Worm (Caenorhabditis elegans) whole organism, L4 larva: ENCODE results near the gene T16D1.1.

Source experiments
- Y75B8A.6 ChIP-seq: fragments of 200-800 bp; sonication (Bioruptor generic); IDR thresholded peaks from 2 replicates; pipeline ENCODE4 v1.3.6; 2022; ENCODE audit warnings: missing genetic modification reagents, missing genetic modification characterization, missing compliant biosample characterization
- ZK546.5 ChIP-seq, 2 experiments: sonication (generic microtip); optimal IDR thresholded peaks; 2 replicates each; lab custom pipeline; 2017; ENCODE audit warnings: missing biosample characterization in 2 of 2, missing genetic modification characterization in 2 of 2
- dmd-9 ChIP-seq: fragments of 200-800 bp; sonication (Bioruptor generic); IDR thresholded peaks from 2 replicates; pipeline ENCODE4 v1.3.6; 2022; ENCODE audit warnings: missing genetic modification reagents, missing genetic modification characterization, missing compliant biosample characterization
- fkh-10 ChIP-seq: fragments of 150-350 bp; optimal IDR thresholded peaks from 2 replicates; lab custom pipeline; 2014; ENCODE audit warnings: missing biosample characterization, missing genetic modification reagents, missing genetic modification characterization
- lir-3 ChIP-seq: sonication (generic microtip); optimal IDR thresholded peaks from 2 replicates; lab custom pipeline; 2016; ENCODE audit warnings: mild to moderate bottlenecking, missing genetic modification characterization, missing compliant biosample characterization
- nhr-11 ChIP-seq: fragments of 150-350 bp; optimal IDR thresholded peaks from 2 replicates; lab custom pipeline; 2014; ENCODE audit warnings: missing biosample characterization, missing genetic modification characterization
- nhr-237 ChIP-seq: sonication (generic microtip); optimal IDR thresholded peaks from 2 replicates; lab custom pipeline; 2017; ENCODE audit warnings: missing biosample characterization, missing genetic modification characterization
- nhr-48 ChIP-seq: sonication (generic microtip); optimal IDR thresholded peaks from 2 replicates; lab custom pipeline; 2016; ENCODE audit warnings: mild to moderate bottlenecking, missing genetic modification characterization, missing compliant biosample characterization
- snpc-1.2 ChIP-seq: fragments of 200-800 bp; sonication (Bioruptor generic); IDR thresholded peaks from 2 replicates; pipeline ENCODE4 v1.3.6; 2022; ENCODE audit warnings: missing genetic modification reagents, missing genetic modification characterization, missing compliant biosample characterization
- snpc-4 ChIP-seq: fragments of 150-350 bp; optimal IDR thresholded peaks from 2 replicates; lab custom pipeline; 2014; ENCODE audit warnings: missing biosample characterization, missing genetic modification characterization

DNA sequence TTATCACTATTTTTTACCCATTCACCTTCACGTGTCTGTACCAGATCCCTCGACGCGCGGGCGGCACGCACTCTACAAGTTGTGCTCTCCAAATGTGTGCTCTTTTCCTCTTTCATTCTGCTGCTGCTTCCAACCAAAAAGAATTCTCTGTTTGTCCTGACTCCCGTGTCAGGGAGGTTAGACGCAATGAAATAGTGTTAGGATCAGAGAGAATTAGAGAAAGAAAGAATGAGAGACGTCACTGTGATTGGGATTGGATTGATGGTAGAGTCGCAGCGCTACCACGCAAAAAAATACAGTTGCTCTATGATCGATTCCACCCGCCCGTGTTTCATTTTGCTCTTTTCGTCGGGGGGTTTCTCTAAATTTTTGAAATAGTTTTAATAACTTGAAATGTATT lies 49.6 kb upstream of the T16D1.1 start:
- TF ChIP-seq nhr-11 (tag; lab: Kevin White, UChicago) (no peak), snpc-1.2 (GFP tag; lab: Robert Waterston, UW) (no peak), dmd-9 (GFP tag; lab: Robert Waterston, UW) (no peak), nhr-48 (tag; lab: Kevin White, UChicago) (no peak), snpc-4 (no peak), nhr-237 (tag; lab: Kevin White, UChicago) (no peak), ZK546.5 (tag; optimal IDR thresholded peaks at IDR 0.05; lab: Kevin White, UChicago) (no peak), fkh-10 (no peak), lir-3 (no peak), Y75B8A.6 (GFP tag; lab: Robert Waterston, UW) (no peak)
